Worm (Caenorhabditis elegans) whole organism, mixed stage, embryonic: ENCODE data around the gene Y45G5AM.3.

Experiments
- ces-1 ChIP-seq: fragments of 150-350 bp; optimal IDR thresholded peaks from 2 replicates; lab custom pipeline; 2014; ENCODE audit warnings: missing biosample characterization, missing genetic modification reagents, missing genetic modification characterization
- lsy-2 ChIP-seq: fragments of 150-350 bp; optimal IDR thresholded peaks from 2 replicates; lab custom pipeline; 2014; ENCODE audit warnings: missing biosample characterization, missing genetic modification characterization

- no peak for TF ChIP-seq ces-1 (GFP tag; lab: Kevin White, UChicago)
- TF ChIP-seq lsy-2 (tag; lab: Kevin White, UChicago), result no peak
Observed at ce11 chrV:4138688-4139087, 25.7 kb upstream of the Y45G5AM.3 start, which contains the start of gene lgc-29.
